Fruit fly (Drosophila melanogaster) whole organism, wandering third instar larva: Measurements from ENCODE around the gene Pde6.

Experiments used
- Abd-B ChIP-seq: fragments of >200 bp; optimal IDR thresholded peaks from 2 replicates; lab custom pipeline; 2017; ENCODE audit warnings: missing biosample characterization, missing genetic modification characterization
- CG32264 ChIP-seq: fragments of 200-800 bp; sonication (Bioruptor generic); optimal IDR thresholded peaks from 2 replicates; lab custom pipeline; 2016; ENCODE audit warnings: missing biosample characterization, missing genetic modification characterization
- CG9705 ChIP-seq: fragments of 200-800 bp; sonication (Bioruptor generic); optimal IDR thresholded peaks from 2 replicates; lab custom pipeline; 2018; ENCODE audit warnings: missing biosample characterization, mild to moderate bottlenecking, missing genetic modification characterization
- CrebA ChIP-seq: fragments of 200-800 bp; sonication (Bioruptor generic); optimal IDR thresholded peaks from 2 replicates; lab custom pipeline; 2016; ENCODE audit warnings: missing biosample characterization, mild to moderate bottlenecking, missing genetic modification characterization, borderline replicate concordance
- Dfd ChIP-seq: fragments of >200 bp; optimal IDR thresholded peaks from 2 replicates; lab custom pipeline; 2017; ENCODE audit warnings: missing biosample characterization, missing genetic modification characterization
- Dif ChIP-seq: fragments of 200-275, 200-300 bp; sonication (Bioruptor generic); optimal IDR thresholded peaks from 2 replicates; lab custom pipeline; 2018; ENCODE audit warnings: missing biosample characterization, missing genetic modification characterization; ENCODE audit not compliant: partially characterized antibody
- GATAd ChIP-seq: sonication (Bioruptor generic); optimal IDR thresholded peaks from 2 replicates; lab custom pipeline; 2016; ENCODE audit warnings: missing biosample characterization, missing genetic modification characterization
- HLH106 ChIP-seq: fragments of 200-800 bp; optimal IDR thresholded peaks from 3 replicates; lab custom pipeline; 2019; ENCODE audit warnings: missing biosample characterization, mild to moderate bottlenecking, missing genetic modification characterization, moderate library complexity
- Hnf4 ChIP-seq: fragments of 200-800 bp; sonication (Bioruptor generic); optimal IDR thresholded peaks from 2 replicates; lab custom pipeline; 2016; ENCODE audit warnings: missing biosample characterization, mild to moderate bottlenecking, missing genetic modification characterization
- Hr78 ChIP-seq: fragments of >200 bp; optimal IDR thresholded peaks from 2 replicates; lab custom pipeline; 2017; ENCODE audit warnings: missing biosample characterization, missing genetic modification characterization
- Hr83 ChIP-seq: fragments of 200-300 bp; sonication (Bioruptor generic); optimal IDR thresholded peaks from 2 replicates; lab custom pipeline; 2016; ENCODE audit warnings: missing biosample characterization, mild to moderate bottlenecking, missing genetic modification characterization, moderate library complexity; ENCODE audit not compliant: poor library complexity, severe bottlenecking
- Jra ChIP-seq: sonication (Bioruptor generic); optimal IDR thresholded peaks from 2 replicates; lab custom pipeline; 2016; ENCODE audit warnings: missing biosample characterization, missing genetic modification characterization
- Mio ChIP-seq: sonication (Bioruptor generic); optimal IDR thresholded peaks from 2 replicates; lab custom pipeline; 2016; ENCODE audit warnings: missing biosample characterization, missing genetic modification characterization
- OdsH ChIP-seq: fragments of 200-800 bp; sonication (Bioruptor generic); optimal IDR thresholded peaks from 2 replicates; lab custom pipeline; 2016; ENCODE audit warnings: missing biosample characterization, mild to moderate bottlenecking, missing genetic modification characterization
- Rel ChIP-seq, 2 experiments: fragments of 200-800 bp; sonication (Bioruptor generic) in 1 of 2; optimal IDR thresholded peaks; 2 replicates in 1 of 2; 3 replicates in 1 of 2; lab custom pipeline; 2016 to 2019; ENCODE audit warnings: mild to moderate bottlenecking in 2 of 2, missing biosample characterization in 2 of 2, missing genetic modification characterization in 2 of 2, moderate library complexity in 1 of 2
- Sp1 ChIP-seq: fragments of 200-800 bp; sonication (Bioruptor generic); optimal IDR thresholded peaks from 3 replicates; lab custom pipeline; 2019; ENCODE audit warnings: missing biosample characterization, mild to moderate bottlenecking, missing genetic modification characterization, moderate library complexity
- br ChIP-seq: fragments of 200-800 bp; sonication (Bioruptor generic); optimal IDR thresholded peaks from 2 replicates; lab custom pipeline; 2016; ENCODE audit warnings: missing biosample characterization, missing genetic modification characterization
- brk ChIP-seq: fragments of 200-800 bp; sonication (Bioruptor generic); optimal IDR thresholded peaks from 2 replicates; lab custom pipeline; 2016; ENCODE audit warnings: missing biosample characterization, mild to moderate bottlenecking, missing genetic modification characterization
- dl ChIP-seq, 2 experiments: fragments of 175-275, 200-275 bp in 1 of 2; fragments of 200-275 bp in 1 of 2; sonication (Bioruptor generic); optimal IDR thresholded peaks; lab custom pipeline; 2018; ENCODE audit warnings: mild to moderate bottlenecking in 2 of 2, missing biosample characterization in 2 of 2, missing genetic modification characterization in 2 of 2, moderate library complexity in 2 of 2; ENCODE audit not compliant: partially characterized antibody in 2 of 2, insufficient read depth in 1 of 2
- dmrt93B ChIP-seq: fragments of 200-800 bp; sonication (Bioruptor generic); optimal IDR thresholded peaks from 2 replicates; lab custom pipeline; 2018; ENCODE audit warnings: missing biosample characterization, mild to moderate bottlenecking, missing genetic modification characterization
- ey ChIP-seq: fragments of 200-800 bp; sonication (Bioruptor generic); optimal IDR thresholded peaks from 2 replicates; lab custom pipeline; 2016; ENCODE audit warnings: missing biosample characterization, missing genetic modification characterization
- foxo ChIP-seq, 2 experiments: fragments of 200-800 bp; sonication (Bioruptor generic); optimal IDR thresholded peaks; 2 replicates in 1 of 2; 3 replicates in 1 of 2; lab custom pipeline; 2016 to 2017; ENCODE audit warnings: missing biosample characterization in 2 of 2, missing genetic modification characterization in 2 of 2
- fru ChIP-seq: fragments of 200-800 bp; sonication (Bioruptor generic); optimal IDR thresholded peaks from 3 replicates; lab custom pipeline; 2016; ENCODE audit warnings: missing biosample characterization, mild to moderate bottlenecking, missing genetic modification characterization
- h ChIP-seq: fragments of 200-800 bp; sonication (Bioruptor generic); optimal IDR thresholded peaks from 3 replicates; lab custom pipeline; 2016; ENCODE audit warnings: missing biosample characterization, mild to moderate bottlenecking, missing genetic modification characterization
- jim ChIP-seq: fragments of 175-275, 200-325 bp; sonication (Bioruptor generic); optimal IDR thresholded peaks from 2 replicates; lab custom pipeline; 2016; ENCODE audit warnings: missing biosample characterization, mild to moderate bottlenecking, missing genetic modification characterization
- lola ChIP-seq: fragments of >200 bp; optimal IDR thresholded peaks from 2 replicates; lab custom pipeline; 2017; ENCODE audit warnings: missing biosample characterization, missing genetic modification characterization
- psq ChIP-seq: fragments of 200-800 bp; sonication (Bioruptor generic); optimal IDR thresholded peaks from 3 replicates; lab custom pipeline; 2017; ENCODE audit warnings: missing biosample characterization, mild to moderate bottlenecking, missing genetic modification characterization, moderate library complexity
- rgr ChIP-seq: fragments of 200-800 bp; sonication (Bioruptor generic); optimal IDR thresholded peaks from 3 replicates; lab custom pipeline; 2016; ENCODE audit warnings: missing biosample characterization, mild to moderate bottlenecking, missing genetic modification characterization
- sage ChIP-seq: fragments of 200-800 bp; sonication (Bioruptor generic); optimal IDR thresholded peaks from 2 replicates; lab custom pipeline; 2016; ENCODE audit warnings: missing biosample characterization, mild to moderate bottlenecking, missing genetic modification characterization
- sv ChIP-seq: fragments of 200-800 bp; sonication (Bioruptor generic); optimal IDR thresholded peaks from 3 replicates; lab custom pipeline; 2016; ENCODE audit warnings: missing biosample characterization, missing genetic modification characterization
- usp ChIP-seq: fragments of >200 bp; optimal IDR thresholded peaks from 2 replicates; lab custom pipeline; 2017; ENCODE audit warnings: missing biosample characterization, missing genetic modification characterization

Gene Pde6

DNA sequence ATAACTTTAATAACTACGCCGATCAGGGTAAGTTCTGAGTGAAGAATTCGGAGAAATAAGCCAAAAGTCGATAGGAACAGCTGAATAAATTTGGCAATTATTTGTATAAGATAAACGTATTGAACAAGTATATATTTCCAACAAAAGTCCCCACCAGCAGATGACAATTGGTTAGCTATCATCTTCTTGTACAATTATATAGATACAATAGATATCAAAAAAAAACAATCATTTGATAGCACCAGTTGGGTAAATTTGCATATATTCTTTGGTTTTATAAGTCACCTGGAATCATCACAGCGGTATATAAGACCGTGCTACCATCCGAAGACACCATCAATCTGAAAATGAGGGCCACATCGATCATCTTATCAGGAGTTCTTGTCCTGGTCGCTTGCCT is 2.5 kb upstream of the Pde6 start, which contains the start of gene Jig:
Gene Jig (plus strand): TSS at position 301 of the 400 bp plus-strand sequence.
- TF ChIP-seq Dif (no peak), usp (GFP tag; lab: Kevin White, UChicago) (no peak), sv (GFP tag; lab: Kevin White, UChicago) (no peak), Jra (GFP tag; lab: Kevin White, UChicago) (no peak), CG32264 (no peak), CrebA (GFP tag; lab: Kevin White, UChicago) (no peak), ey (no peak), Hr78 (GFP tag; lab: Kevin White, UChicago) (no peak), jim (GFP tag; lab: Kevin White, UChicago) (no peak), Mio (GFP tag; lab: Kevin White, UChicago) (no peak), psq (GFP tag; lab: Kevin White, UChicago) (no peak), Rel (GFP tag; optimal IDR thresholded peaks at IDR 0.05; lab: Kevin White, UChicago) (no peak), Rel (tag; optimal IDR thresholded peaks at IDR 0.05; lab: Kevin White, UChicago) (no peak), HLH106 (no peak), Hnf4 (GFP tag; lab: Kevin White, UChicago) (no peak), br (GFP tag; lab: Kevin White, UChicago) (no peak), Abd-B (GFP tag; lab: Kevin White, UChicago) (no peak)

DNA sequence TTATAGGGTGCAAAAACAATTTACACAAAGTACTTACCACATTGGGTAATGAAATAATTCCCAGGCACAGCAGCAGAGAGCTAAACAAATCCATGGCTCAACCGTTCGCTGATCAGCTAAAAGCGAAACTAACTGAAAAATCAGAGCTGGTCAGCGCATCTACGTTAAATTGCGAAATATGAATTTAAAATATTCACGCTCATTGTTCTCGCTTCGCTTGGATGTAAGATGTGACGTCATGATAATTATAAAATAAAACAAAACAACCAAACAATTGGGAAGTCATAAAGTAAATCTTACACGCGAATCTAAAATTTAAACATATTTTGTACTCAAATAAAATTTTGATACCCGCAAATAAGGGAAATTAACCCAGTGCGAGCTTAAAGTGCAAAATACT is 1.9 kb upstream of the Pde6 start, which contains the start of gene CG14854:
Gene CG14854 (minus strand): TSS at position 101 of the 400 bp plus-strand sequence.
- no peak for TF ChIP-seq CG9705 (GFP tag; lab: Kevin White, UChicago)
- TF ChIP-seq lola (GFP tag; lab: Kevin White, UChicago): no peak
- no peak for TF ChIP-seq jim (GFP tag; lab: Kevin White, UChicago)
- no peak for TF ChIP-seq h
- TF ChIP-seq Mio (GFP tag; lab: Kevin White, UChicago): no peak
- no peak for TF ChIP-seq Sp1 (GFP tag; lab: Kevin White, UChicago)
- TF ChIP-seq sv (GFP tag; lab: Kevin White, UChicago): no peak
- no peak for TF ChIP-seq brk (GFP tag; lab: Kevin White, UChicago)
- no peak for TF ChIP-seq foxo (GFP tag; optimal IDR thresholded peaks at IDR 0.05; lab: Kevin White, UChicago)
- no peak for TF ChIP-seq ey

dm6 chr3R:14558383-14558883 is 329 bp upstream of the Pde6 start:
- TF ChIP-seq OdsH (GFP tag; lab: Kevin White, UChicago) (peak; percentile 29), Hr78 (GFP tag; lab: Kevin White, UChicago) (no peak), CG9705 (GFP tag; lab: Kevin White, UChicago) (peak; percentile 11), rgr (GFP tag; lab: Kevin White, UChicago) (peak; percentile 32), foxo (GFP tag; optimal IDR thresholded peaks at IDR 0.05; lab: Kevin White, UChicago) (peak in 1 of 2 experiments; percentile 57), ey (peak; percentile 10), fru (GFP tag; lab: Kevin White, UChicago) (peak; percentile 46), h (peak; percentile 42), br (GFP tag; lab: Kevin White, UChicago) (peak; percentile 43), dmrt93B (GFP tag; lab: Kevin White, UChicago) (peak; percentile 24), Jra (GFP tag; lab: Kevin White, UChicago) (no peak), Sp1 (GFP tag; lab: Kevin White, UChicago) (peak; percentile 43), sv (GFP tag; lab: Kevin White, UChicago) (peak; percentile 85), Hr83 (GFP tag; lab: Kevin White, UChicago) (no peak)
- TF ChIP-seq, all 38 proteins: peak for 11

DNA sequence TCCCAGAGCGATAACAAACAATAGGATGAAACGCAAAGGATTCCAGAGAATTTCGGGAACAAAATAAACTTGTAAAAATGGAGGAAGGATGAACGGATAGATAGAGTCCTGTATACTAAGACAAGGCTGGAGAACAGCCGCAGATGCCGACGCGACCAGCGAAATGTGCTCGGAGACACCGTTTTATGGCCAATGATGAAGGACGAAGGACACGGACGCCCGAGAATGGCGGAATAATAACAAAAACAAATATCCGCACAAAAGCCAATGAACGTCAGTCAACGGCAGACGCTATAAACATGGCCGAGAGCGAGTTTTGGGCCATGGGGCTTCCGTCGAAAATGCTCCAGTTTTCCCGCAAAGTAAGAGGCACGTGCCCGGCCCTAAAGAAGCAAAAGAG is 3.1 kb downstream of the Pde6 start:
- TF ChIP-seq CrebA (GFP tag; lab: Kevin White, UChicago): no peak
- no peak for TF ChIP-seq Dif
- no peak for TF ChIP-seq br (GFP tag; lab: Kevin White, UChicago)
- TF ChIP-seq Mio (GFP tag; lab: Kevin White, UChicago): no peak
- TF ChIP-seq Hr78 (GFP tag; lab: Kevin White, UChicago): no peak
- TF ChIP-seq jim (GFP tag; lab: Kevin White, UChicago): no peak
- TF ChIP-seq dl (GFP tag; optimal IDR thresholded peaks at IDR 0.05; lab: Kevin White, UChicago; ENCODE audit: insufficient read depth in 1 of 2, partially characterized antibody in 2 of 2): no peak
- no peak for TF ChIP-seq CG32264
- TF ChIP-seq foxo (GFP tag; optimal IDR thresholded peaks at IDR 0.05; lab: Kevin White, UChicago): no peak

- TF ChIP-seq sage (GFP tag; lab: Kevin White, UChicago) (no peak), Dfd (GFP tag; lab: Kevin White, UChicago) (no peak), Jra (GFP tag; lab: Kevin White, UChicago) (no peak), GATAd (GFP tag; lab: Kevin White, UChicago) (no peak), CG32264 (no peak), CG9705 (GFP tag; lab: Kevin White, UChicago) (no peak), h (no peak), usp (GFP tag; lab: Kevin White, UChicago) (no peak), rgr (GFP tag; lab: Kevin White, UChicago) (no peak), jim (GFP tag; lab: Kevin White, UChicago) (no peak), Dif (no peak), HLH106 (no peak), fru (GFP tag; lab: Kevin White, UChicago) (no peak), Sp1 (GFP tag; lab: Kevin White, UChicago) (no peak), br (GFP tag; lab: Kevin White, UChicago) (no peak)
- TF ChIP-seq, all 38 proteins: peak for 0
Measured at dm6 chr3R:14548752-14549151, 9.4 kb downstream of the Pde6 start.
